Worm (Caenorhabditis elegans): ENCODE data around the gene icl-1.

DNA sequence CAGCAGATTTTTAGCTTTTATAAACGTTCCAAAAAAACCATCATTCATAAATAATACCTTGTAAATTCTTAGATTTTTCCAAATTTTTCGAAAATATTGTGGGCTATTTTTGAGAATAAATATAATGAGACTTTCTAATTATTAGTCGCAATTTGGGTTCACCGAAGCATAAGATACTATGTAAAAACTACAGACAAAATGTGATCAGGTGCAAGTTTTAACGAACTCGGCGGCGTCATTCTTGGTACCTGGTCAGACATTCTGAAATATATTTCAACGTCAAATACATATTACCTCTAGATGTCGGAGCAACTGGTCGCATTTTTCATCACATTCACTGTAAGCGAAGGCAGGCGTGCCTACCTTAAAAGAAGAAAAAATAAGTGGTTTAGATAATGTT is 45.8 kb downstream of the icl-1 start, which contains the start of gene srx-23:
- no peak for TF ChIP-seq him-1 (tag; optimal IDR thresholded peaks at IDR 0.05)
- TF ChIP-seq W03F9.2 (tag; optimal IDR thresholded peaks at IDR 0.05), result no peak
- no peak for TF ChIP-seq dao-5 (tag; optimal IDR thresholded peaks at IDR 0.05)
